Worm (Caenorhabditis elegans) whole organism, L4/young adult: ENCODE results near the gene ugt-45.

ENCODE experiments used
- W03F9.2 ChIP-seq: fragments of 150-350 bp; optimal IDR thresholded peaks from 2 replicates; lab custom pipeline; 2014; ENCODE audit warnings: missing biosample characterization, missing genetic modification characterization
- dao-5 ChIP-seq: sonication (generic microtip); optimal IDR thresholded peaks from 2 replicates; lab custom pipeline; 2016; ENCODE audit warnings: missing genotype, missing genetic modification characterization, moderate library complexity, missing compliant biosample characterization
- him-1 ChIP-seq: sonication (generic microtip); optimal IDR thresholded peaks from 2 replicates; lab custom pipeline; 2016; ENCODE audit warnings: missing genotype, missing genetic modification reagents, missing genetic modification characterization, missing compliant biosample characterization

Gene ugt-45

ce11 chrIV:3751001-3751400, at the start of gene ugt-45:
TSS of gene ugt-45 (minus strand) at chrIV:3751101.
- TF ChIP-seq dao-5 (tag; lab: Kevin White, UChicago) (no peak), him-1 (tag; lab: Kevin White, UChicago) (no peak), W03F9.2 (tag; lab: Kevin White, UChicago) (no peak)

- TF ChIP-seq dao-5 (tag; lab: Kevin White, UChicago): no peak
- TF ChIP-seq him-1 (tag; lab: Kevin White, UChicago): no peak
- no peak for TF ChIP-seq W03F9.2 (tag; lab: Kevin White, UChicago)
These were observed 46.5 kb upstream of the ugt-45 start for ce11 chrIV:3797442-3797841.

ce11 chrIV:3794437-3794836, 43.5 kb upstream of the ugt-45 start, which contains the start of gene K09B3.1:
TSS of gene K09B3.1 (plus strand) at chrIV:3794737.
- no peak for TF ChIP-seq W03F9.2 (tag; lab: Kevin White, UChicago)
- no peak for TF ChIP-seq him-1 (tag; lab: Kevin White, UChicago)
- no peak for TF ChIP-seq dao-5 (tag; lab: Kevin White, UChicago)

ce11 chrIV:3783910-3784309, 33.0 kb upstream of the ugt-45 start, which contains the start of gene glct-6:
TSS of gene glct-6 (plus strand) at chrIV:3784210.
- TF ChIP-seq W03F9.2 (tag; lab: Kevin White, UChicago): no peak
- TF ChIP-seq dao-5 (tag; lab: Kevin White, UChicago): no peak

DNA sequence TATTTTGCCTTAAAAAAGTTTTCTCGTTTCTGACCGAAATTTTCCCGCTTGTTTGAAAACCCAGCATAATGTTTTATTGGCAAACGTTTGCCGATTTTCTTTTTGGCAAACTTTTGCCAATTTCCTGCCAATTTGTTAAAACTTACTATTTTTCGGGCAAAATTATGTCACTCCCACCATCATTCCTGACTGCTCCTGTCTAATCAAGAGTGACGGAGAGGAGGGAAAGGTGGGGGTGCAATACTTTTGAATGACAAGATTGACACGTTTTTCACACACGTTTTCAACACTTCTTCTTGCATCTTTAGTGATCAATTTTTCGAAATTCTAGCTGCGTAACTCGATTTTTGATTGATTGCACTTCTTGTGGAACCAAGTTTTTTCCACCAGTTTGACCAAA, 30.6 kb upstream of the ugt-45 start:
- TF ChIP-seq dao-5 (tag; lab: Kevin White, UChicago) (no peak), W03F9.2 (tag; lab: Kevin White, UChicago) (no peak), him-1 (tag; lab: Kevin White, UChicago) (no peak)

- TF ChIP-seq dao-5 (tag; lab: Kevin White, UChicago) (no peak), W03F9.2 (tag; lab: Kevin White, UChicago) (no peak), him-1 (tag; lab: Kevin White, UChicago) (no peak)
These were observed 23.3 kb upstream of the ugt-45 start for ce11 chrIV:3774160-3774559.

DNA sequence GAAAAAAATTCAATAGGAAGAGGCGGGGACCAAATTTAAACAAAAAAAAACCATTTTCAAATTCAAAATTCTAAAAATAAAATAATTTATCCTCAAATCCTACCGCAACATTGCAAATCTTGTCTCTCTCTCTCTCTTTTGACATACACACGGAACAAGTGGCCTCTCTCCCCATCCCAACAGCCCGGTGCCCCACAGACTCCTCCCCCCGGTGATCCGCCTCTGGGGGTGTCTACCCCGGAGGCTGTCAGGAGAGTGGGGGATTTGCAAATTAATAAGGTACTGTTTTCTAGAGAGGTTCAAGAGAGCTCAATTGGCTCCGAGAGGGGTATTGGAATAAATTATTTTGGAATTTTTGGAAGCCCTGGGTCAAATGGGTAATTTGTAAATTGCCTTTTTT, 16.8 kb upstream of the ugt-45 start:
- TF ChIP-seq W03F9.2 (tag; lab: Kevin White, UChicago) (no peak), dao-5 (tag; lab: Kevin White, UChicago) (no peak), him-1 (tag; lab: Kevin White, UChicago) (no peak)

DNA sequence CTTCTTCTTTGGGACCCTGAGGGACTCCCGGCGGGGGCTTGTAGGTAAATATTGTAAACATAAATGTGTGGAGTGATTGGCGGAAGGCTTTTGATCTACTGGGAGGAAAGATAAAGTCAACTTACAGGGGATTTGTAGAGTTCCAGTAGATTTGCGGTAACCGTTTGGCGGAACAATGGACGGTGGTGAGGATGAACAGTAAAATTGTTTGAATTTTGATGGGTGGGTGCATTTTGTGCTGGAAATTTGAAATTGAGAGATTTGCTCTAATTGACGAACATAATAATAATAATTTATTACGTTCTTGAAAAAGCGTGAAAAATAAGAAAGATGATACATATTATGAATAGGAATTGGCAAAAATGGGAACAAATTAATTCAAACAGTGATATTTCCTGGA, 15.7 kb upstream of the ugt-45 start, which contains the start of gene vab-2:
TSS of gene vab-2 (minus strand) at position 238 of the 400 bp plus-strand sequence.
- TF ChIP-seq him-1 (tag; lab: Kevin White, UChicago) (no peak), dao-5 (tag; lab: Kevin White, UChicago) (no peak), W03F9.2 (tag; lab: Kevin White, UChicago) (no peak)

DNA sequence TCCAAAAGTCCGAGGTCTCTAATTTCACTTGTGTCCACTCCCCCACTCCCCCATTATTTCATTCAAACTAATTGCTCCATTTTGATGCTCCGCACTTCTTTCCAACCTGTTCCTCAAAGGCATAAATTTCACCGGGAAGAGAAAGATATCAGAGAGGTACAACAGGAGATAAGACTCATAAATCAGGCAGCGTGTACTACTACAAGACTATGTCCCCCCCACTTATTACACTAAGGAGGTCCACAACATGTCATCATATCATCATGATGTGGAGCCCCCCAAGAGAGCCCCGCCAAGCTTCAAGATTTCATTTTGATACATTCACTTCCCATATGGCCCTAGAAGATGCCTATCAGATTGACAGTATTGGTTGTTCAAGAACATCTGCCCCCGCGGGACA, 14.6 kb upstream of the ugt-45 start:
- TF ChIP-seq dao-5 (tag; lab: Kevin White, UChicago) (no peak), W03F9.2 (tag; lab: Kevin White, UChicago) (no peak), him-1 (tag; lab: Kevin White, UChicago) (no peak)

DNA sequence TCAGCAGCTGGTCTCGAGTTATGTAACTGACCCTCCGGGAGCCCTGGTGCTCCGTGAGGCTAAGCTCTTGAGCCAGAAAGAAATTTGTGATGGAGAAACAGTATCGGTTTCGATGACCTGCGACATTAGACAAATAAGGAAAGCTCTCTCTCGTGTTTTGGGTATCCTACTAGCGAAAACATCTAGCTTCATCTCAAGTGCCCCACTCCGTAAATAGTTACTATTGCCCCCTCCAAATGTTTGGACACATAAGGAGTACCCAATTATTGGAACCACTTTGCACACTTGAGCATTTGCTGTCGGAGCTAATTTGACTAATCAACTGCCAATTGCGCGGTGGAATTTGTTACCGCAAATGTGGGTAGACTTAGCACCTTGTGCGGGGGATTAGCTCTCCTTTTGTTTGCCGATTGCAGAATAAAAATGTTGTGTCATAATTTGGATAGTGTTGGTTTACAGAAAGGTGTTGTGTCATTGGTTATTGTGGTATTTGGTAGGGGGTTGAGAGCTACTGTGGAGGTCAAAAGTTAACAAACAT, 13.2 kb upstream of the ugt-45 start:
- TF ChIP-seq W03F9.2 (tag; lab: Kevin White, UChicago) (no peak), dao-5 (tag; lab: Kevin White, UChicago) (no peak), him-1 (tag; lab: Kevin White, UChicago) (no peak)

ce11 chrIV:3759823-3760222, 8.9 kb upstream of the ugt-45 start:
- TF ChIP-seq dao-5 (tag; lab: Kevin White, UChicago) (no peak), W03F9.2 (tag; lab: Kevin White, UChicago) (no peak), him-1 (tag; lab: Kevin White, UChicago) (no peak)

DNA sequence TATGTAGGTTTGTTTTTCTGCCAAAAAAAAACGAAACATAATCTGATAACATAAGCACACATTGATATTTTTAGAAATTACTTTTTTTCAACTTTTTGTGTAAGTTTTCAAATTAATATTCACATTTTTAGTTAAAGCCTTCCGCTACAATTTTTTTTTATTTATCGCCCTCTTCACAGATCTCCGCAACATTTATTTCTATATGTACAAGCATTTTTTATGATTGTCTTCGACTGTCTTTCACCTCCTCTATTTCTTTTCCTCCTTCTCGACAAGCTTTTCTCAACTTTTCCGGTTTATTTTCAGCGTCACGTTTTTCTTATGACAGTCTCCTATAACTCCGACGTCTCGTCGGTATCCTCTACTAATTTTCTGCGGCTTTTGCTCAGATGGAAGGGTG, 5.0 kb upstream of the ugt-45 start, which contains the start of gene best-20:
TSS of gene best-20 (plus strand) at position 301 of the 400 bp plus-strand sequence.
- TF ChIP-seq him-1 (tag; lab: Kevin White, UChicago) (no peak), dao-5 (tag; lab: Kevin White, UChicago) (no peak), W03F9.2 (tag; lab: Kevin White, UChicago) (no peak)

DNA sequence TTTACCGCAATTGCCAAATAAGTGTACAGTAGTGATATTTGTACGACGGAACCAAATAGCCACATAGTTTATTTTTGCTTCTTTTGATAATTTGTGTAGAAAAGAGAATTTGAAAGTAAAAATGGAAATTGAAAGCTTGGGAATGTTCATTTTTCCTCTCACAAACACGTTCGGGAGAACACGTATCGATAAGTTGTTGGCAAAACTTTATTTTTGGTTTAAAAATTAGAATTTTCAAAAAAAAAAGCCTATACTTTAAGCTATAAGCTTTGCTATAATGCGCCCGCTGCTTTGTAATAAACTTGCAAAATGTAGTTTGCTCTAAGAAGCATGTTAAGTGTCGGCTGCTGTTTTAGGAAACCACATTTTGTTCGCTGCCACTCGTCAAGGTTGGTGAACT, 4.5 kb upstream of the ugt-45 start, which contains the start of gene Y37E11AR.7:
TSS of gene Y37E11AR.7 (minus strand) at position 101 of the 400 bp plus-strand sequence.
- TF ChIP-seq dao-5 (tag; lab: Kevin White, UChicago) (no peak), W03F9.2 (tag; lab: Kevin White, UChicago) (no peak), him-1 (tag; lab: Kevin White, UChicago) (no peak)

ce11 chrIV:3752276-3752675, 1.4 kb upstream of the ugt-45 start:
- TF ChIP-seq W03F9.2 (tag; lab: Kevin White, UChicago): no peak
- TF ChIP-seq dao-5 (tag; lab: Kevin White, UChicago): no peak
- no peak for TF ChIP-seq him-1 (tag; lab: Kevin White, UChicago)
